Fruit fly (Drosophila melanogaster): ENCODE results near the gene Cox11.
A peak's percentile ranks its signal among the peaks of the same experiment; 100 is the strongest.

Cox11 gene

dm6 chr2L:5569503-5569902, 42.7 kb downstream of the Cox11 start (continued):
- peak; percentile 72 for TF ChIP-seq lab (GFP tag; optimal IDR thresholded peaks at IDR 0.05)
- peak; percentile 1 for TF ChIP-seq CG1602 (GFP tag; optimal IDR thresholded peaks at IDR 0.05)
- TF ChIP-seq Fer1 (GFP tag; optimal IDR thresholded peaks at IDR 0.05) = no peak
- peak; percentile 9 for TF ChIP-seq Xbp1 (GFP tag; optimal IDR thresholded peaks at IDR 0.05)
- TF ChIP-seq CG11456 (GFP tag; IDR thresholded peaks at IDR 0.05) = 0 out of 3 replicates have a peak, but pooled peaks have one; percentile 43
- TF ChIP-seq CG3065 (GFP tag; optimal IDR thresholded peaks at IDR 0.05) = no peak
- TF ChIP-seq Oaz (GFP tag; IDR thresholded peaks at IDR 0.05) = peak; percentile 33; the same call in 1 of the 2 replicates
- TF ChIP-seq gsb-n (tag; optimal IDR thresholded peaks at IDR 0.05) = no peak
- TF ChIP-seq slbo (GFP tag; IDR thresholded peaks at IDR 0.05) = peak; percentile 71
- no peak for TF ChIP-seq CG7271 (tag; optimal IDR thresholded peaks at IDR 0.05)
- TF ChIP-seq CG17328 (GFP tag; IDR thresholded peaks at IDR 0.05) = peak; percentile 43; the same call in 1 of the 2 replicates
- TF ChIP-seq CG2129 (GFP tag; IDR thresholded peaks at IDR 0.05; ENCODE audit: partially characterized antibody) = no peak
- TF ChIP-seq Sry-β (GFP tag; optimal IDR thresholded peaks at IDR 0.05) = no peak
- TF ChIP-seq Sry-δ (GFP tag; optimal IDR thresholded peaks at IDR 0.05) = no peak
- no peak for TF ChIP-seq oc (tag; optimal IDR thresholded peaks at IDR 0.05)
- no peak for TF ChIP-seq Trl (optimal IDR thresholded peaks at IDR 0.05)
- peak; percentile 30 for TF ChIP-seq Trl (GFP tag; optimal IDR thresholded peaks at IDR 0.05)
- TF ChIP-seq CG17802 (tag; optimal IDR thresholded peaks at IDR 0.05) = no peak
- peak; percentile 18 for TF ChIP-seq cwo (GFP tag; optimal IDR thresholded peaks at IDR 0.05)
- peak; percentile 52 for TF ChIP-seq CG11504 (tag; optimal IDR thresholded peaks at IDR 0.05)
- no peak for TF ChIP-seq fu2 (GFP tag; optimal IDR thresholded peaks at IDR 0.05)
- peak; percentile 31 for TF ChIP-seq Hsf (GFP tag; optimal IDR thresholded peaks at IDR 0.05)
- peak; percentile 36; the same call in 1 of the 2 replicates for TF ChIP-seq CG10366 (GFP tag; IDR thresholded peaks at IDR 0.05)
- peak; percentile 58 for TF ChIP-seq CG9932 (GFP tag; IDR thresholded peaks at IDR 0.05)
- TF ChIP-seq gcm (GFP tag; optimal IDR thresholded peaks at IDR 0.05) = no peak
- peak; percentile 15 for TF ChIP-seq Hand (GFP tag; optimal IDR thresholded peaks at IDR 0.05)
- no peak for TF ChIP-seq jigr1 (GFP tag; IDR thresholded peaks at IDR 0.05)
- TF ChIP-seq CG18599 (GFP tag; optimal IDR thresholded peaks at IDR 0.05) = peak; percentile 70
- no peak for TF ChIP-seq p53 (GFP tag; optimal IDR thresholded peaks at IDR 0.05)
- TF ChIP-seq Aef1 (GFP tag; IDR thresholded peaks at IDR 0.05) = no peak
- TF ChIP-seq nmo (GFP tag; optimal IDR thresholded peaks at IDR 0.05) = peak; percentile 16
- TF ChIP-seq Gug (GFP tag; IDR thresholded peaks at IDR 0.05) = 0 out of 4 replicates have a peak, but pooled peaks have one; percentile 17
- TF ChIP-seq CG11560 (tag; IDR thresholded peaks at IDR 0.05) = 0 out of 3 replicates have a peak, but pooled peaks have one; percentile 34
- TF ChIP-seq al (GFP tag; IDR thresholded peaks at IDR 0.05) = 0 out of 2 replicates have a peak, but pooled peaks have one; percentile 10
- peak; percentile 22 for TF ChIP-seq CG13296 (GFP tag; optimal IDR thresholded peaks at IDR 0.05)
- TF ChIP-seq ranshi (GFP tag; IDR thresholded peaks at IDR 0.05) = peak; percentile 10; the same call in 1 of the 2 replicates
- TF ChIP-seq H15 (GFP tag; IDR thresholded peaks at IDR 0.05) = no peak
- TF ChIP-seq CG13287 (GFP tag; IDR thresholded peaks at IDR 0.05; ENCODE audit: partially characterized antibody) = no peak
- peak; percentile 67 for TF ChIP-seq CG2120 (GFP tag; optimal IDR thresholded peaks at IDR 0.05)
- peak; percentile 4 for TF ChIP-seq fd96Cb (tag; optimal IDR thresholded peaks at IDR 0.05)
- no peak for TF ChIP-seq CG10321 (GFP tag; IDR thresholded peaks at IDR 0.05)
- no peak for TF ChIP-seq CG30020 (tag; optimal IDR thresholded peaks at IDR 0.05)
- TF ChIP-seq Tbp (GFP tag; optimal IDR thresholded peaks at IDR 0.05) = no peak
- no peak for TF ChIP-seq CG17568 (GFP tag; optimal IDR thresholded peaks at IDR 0.05)
- no peak for TF ChIP-seq CG12236 (GFP tag; optimal IDR thresholded peaks at IDR 0.05)
- no peak for TF ChIP-seq CG4617 (GFP tag; optimal IDR thresholded peaks at IDR 0.05; ENCODE audit: borderline replicate concordance)
- no peak for TF ChIP-seq CG3995 (GFP tag; optimal IDR thresholded peaks at IDR 0.05)
- no peak for TF ChIP-seq Kr (GFP tag; optimal IDR thresholded peaks at IDR 0.05)
- TF ChIP-seq CG32772 (GFP tag; IDR thresholded peaks at IDR 0.05) = peak; percentile 44
- TF ChIP-seq CG13894 (tag; optimal IDR thresholded peaks at IDR 0.05) = no peak
- 0 out of 2 replicates have a peak, but pooled peaks have one; percentile 28 for TF ChIP-seq CG17612 (GFP tag; IDR thresholded peaks at IDR 0.05)

Data from whole organism, embryonic.